Fruit fly (Drosophila melanogaster): Measurements from ENCODE around the gene rg.

rg gene

dm6 chrX:5093924-5094323 is 8.4 kb downstream of the rg start (continued):
- TF ChIP-seq CG16863 (GFP tag; optimal IDR thresholded peaks at IDR 0.05) = peak; percentile 57
- TF ChIP-seq eve (GFP tag; optimal IDR thresholded peaks at IDR 0.05) = peak in 1 of 2 experiments; percentile 69
- TF ChIP-seq toy (GFP tag; IDR thresholded peaks at IDR 0.05) = no peak
- peak; percentile 3 for TF ChIP-seq Dad (GFP tag; optimal IDR thresholded peaks at IDR 0.05)
- peak; percentile 52 to 54 for TF ChIP-seq Pdp1 (GFP tag; optimal IDR thresholded peaks at IDR 0.05)
- TF ChIP-seq gcm2 (GFP tag; optimal IDR thresholded peaks at IDR 0.05) = no peak
- TF ChIP-seq CG12104 (GFP tag; optimal IDR thresholded peaks at IDR 0.05) = peak; percentile 35
- TF ChIP-seq Fer3 (tag; optimal IDR thresholded peaks at IDR 0.05) = peak; percentile 74
- peak; percentile 71 for TF ChIP-seq Antp (GFP tag; optimal IDR thresholded peaks at IDR 0.05)
- peak; percentile 31 for TF ChIP-seq exex (tag; optimal IDR thresholded peaks at IDR 0.05)
- TF ChIP-seq CG13775 (GFP tag; optimal IDR thresholded peaks at IDR 0.05) = peak; percentile 53
- peak; percentile 52 for TF ChIP-seq CG9609 (GFP tag; optimal IDR thresholded peaks at IDR 0.05)
- TF ChIP-seq bsh (GFP tag; optimal IDR thresholded peaks at IDR 0.05) = peak in 1 of 2 experiments; percentile 80
- peak; percentile 22 for TF ChIP-seq eyg (GFP tag; optimal IDR thresholded peaks at IDR 0.05)
- TF ChIP-seq aop (GFP tag; IDR thresholded peaks at IDR 0.05) = no peak
- TF ChIP-seq CG15269 (tag; optimal IDR thresholded peaks at IDR 0.05) = peak; percentile 67
- TF ChIP-seq CG7357 (GFP tag; IDR thresholded peaks at IDR 0.05) = peak; percentile 43; the same call in 1 of the 3 replicates
- TF ChIP-seq Side (GFP tag; optimal IDR thresholded peaks at IDR 0.05) = peak; percentile 63
- peak; percentile 41 for TF ChIP-seq CG9437 (GFP tag; optimal IDR thresholded peaks at IDR 0.05)
- TF ChIP-seq sens (GFP tag) = peak; percentile 91
- peak; percentile 75 for TF ChIP-seq unpg (GFP tag; optimal IDR thresholded peaks at IDR 0.05)
- peak; percentile 31 for TF ChIP-seq CG10543 (GFP tag; optimal IDR thresholded peaks at IDR 0.05)
- TF ChIP-seq Dp (GFP tag; optimal IDR thresholded peaks at IDR 0.05) = no peak
- TF ChIP-seq fu2 (GFP tag; optimal IDR thresholded peaks at IDR 0.05) = peak; percentile 60
- TF ChIP-seq odd (GFP tag; optimal IDR thresholded peaks at IDR 0.05) = peak; percentile 55
- TF ChIP-seq CG32772 (GFP tag; IDR thresholded peaks at IDR 0.05) = peak; percentile 66; the same call in 1 of the 2 replicates
- no peak for TF ChIP-seq CG17186 (GFP tag; optimal IDR thresholded peaks at IDR 0.05)
- TF ChIP-seq twi (tag; optimal IDR thresholded peaks at IDR 0.05) = no peak
- peak; percentile 40; the same call in 1 of the 2 replicates for TF ChIP-seq Oaz (GFP tag; IDR thresholded peaks at IDR 0.05)
- peak; percentile 78 for TF ChIP-seq CG2120 (GFP tag; optimal IDR thresholded peaks at IDR 0.05)
- peak; percentile 60 for TF ChIP-seq Ssrp (tag; optimal IDR thresholded peaks at IDR 0.05)
- TF ChIP-seq hkb (optimal IDR thresholded peaks at IDR 0.05) = no peak
- peak; percentile 84 for TF ChIP-seq hkb (GFP tag; IDR thresholded peaks at IDR 0.05)
- TF ChIP-seq CG17829 (tag; optimal IDR thresholded peaks at IDR 0.05) = peak; percentile 58
- no peak for TF ChIP-seq mld (GFP tag; IDR thresholded peaks at IDR 0.05; ENCODE audit: partially characterized antibody)
- no peak for TF ChIP-seq CG4360 (GFP tag; IDR thresholded peaks at IDR 0.05)
- peak; percentile 80 for TF ChIP-seq HLH3B (GFP tag; IDR thresholded peaks at IDR 0.05)
- peak; percentile 17 for TF ChIP-seq MTF-1 (GFP tag; optimal IDR thresholded peaks at IDR 0.05; ENCODE audit: borderline replicate concordance)
- no peak for TF ChIP-seq CG33557 (GFP tag; optimal IDR thresholded peaks at IDR 0.05)
- TF ChIP-seq CG1647 (GFP tag; optimal IDR thresholded peaks at IDR 0.05) = no peak
- peak; percentile 30 for TF ChIP-seq CG31388 (GFP tag; optimal IDR thresholded peaks at IDR 0.05)
- TF ChIP-seq Myb (GFP tag; optimal IDR thresholded peaks at IDR 0.05) = peak; percentile 50
- peak; percentile 22 for TF ChIP-seq CHES-1-like (GFP tag; optimal IDR thresholded peaks at IDR 0.05)
- TF ChIP-seq Camta (GFP tag; optimal IDR thresholded peaks at IDR 0.05) = peak; percentile 36
- no peak for TF ChIP-seq sqz (GFP tag; optimal IDR thresholded peaks at IDR 0.05)
- TF ChIP-seq CG16779 (GFP tag; IDR thresholded peaks at IDR 0.05) = no peak
- TF ChIP-seq sim (GFP tag; IDR thresholded peaks at IDR 0.05) = no peak
- TF ChIP-seq E2f2 (GFP tag; IDR thresholded peaks at IDR 0.05) = peak; percentile 46; the same call in 1 of the 2 replicates
- peak; percentile 50; the same call in 1 of the 2 replicates for TF ChIP-seq ssp (GFP tag; IDR thresholded peaks at IDR 0.05)
- peak; percentile 28 for TF ChIP-seq CG34376 (GFP tag; optimal IDR thresholded peaks at IDR 0.05)
- peak; percentile 67 for TF ChIP-seq lmd (GFP tag; IDR thresholded peaks at IDR 0.05)
- peak; percentile 42 for TF ChIP-seq CG7786 (GFP tag; optimal IDR thresholded peaks at IDR 0.05)

Data from whole organism, embryonic.